Worm (Caenorhabditis elegans): ENCODE results near the gene C49F8.1.

The C49F8.1 gene

DNA sequence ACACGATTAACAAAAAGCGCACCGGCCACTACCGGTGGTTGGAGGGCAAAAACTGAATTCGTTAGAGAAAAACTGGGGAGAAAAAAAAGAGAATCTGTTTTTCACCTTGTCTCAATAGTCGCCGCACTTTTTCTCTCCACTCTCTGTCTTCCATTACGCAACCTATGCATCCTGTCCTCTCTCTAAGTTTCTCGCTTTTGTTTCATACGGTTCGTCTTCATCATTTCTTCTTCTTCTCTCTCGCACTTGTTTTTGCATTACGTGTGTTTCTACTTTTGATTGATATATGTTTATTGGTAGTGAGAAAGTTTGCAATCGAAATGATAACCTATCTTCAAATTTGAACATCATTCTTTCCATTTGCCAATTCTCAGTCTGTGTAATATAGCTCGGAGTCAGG, 44.2 kb downstream of the C49F8.1 start (continued):
- TF ChIP-seq efl-3 (GFP tag; optimal IDR thresholded peaks at IDR 0.05) (no peak), ceh-90 (tag; optimal IDR thresholded peaks at IDR 0.05) (no peak), Y116A8C.19 (tag; optimal IDR thresholded peaks at IDR 0.05; ENCODE audit: borderline replicate concordance) (no peak), lin-15B (tag; optimal IDR thresholded peaks at IDR 0.05) (no peak), ceh-82 (tag; optimal IDR thresholded peaks at IDR 0.05) (no peak), nhr-85 (tag) (peak; percentile 94), nhr-19 (GFP tag; conservative IDR thresholded peaks at IDR 0.05) (peak; percentile 55), pax-3 (tag; optimal IDR thresholded peaks at IDR 0.05) (no peak), nhr-11 (tag; optimal IDR thresholded peaks at IDR 0.05) (no peak), skn-1 (tag; optimal IDR thresholded peaks at IDR 0.05) (no peak), ceh-8 (GFP tag; optimal IDR thresholded peaks at IDR 0.05) (no peak), lin-13 (GFP tag; optimal IDR thresholded peaks at IDR 0.05) (peak; percentile 30), F16B12.6 (tag; optimal IDR thresholded peaks at IDR 0.05) (no peak), ets-5 (GFP tag; IDR thresholded peaks at IDR 0.05) (no peak), unc-98 (GFP tag; IDR thresholded peaks at IDR 0.05) (no peak), nhr-237 (tag; optimal IDR thresholded peaks at IDR 0.05) (no peak), lsy-2 (tag; optimal IDR thresholded peaks at IDR 0.05) (peak; percentile 25 to 59), sox-4 (tag; optimal IDR thresholded peaks at IDR 0.05) (no peak), vab-15 (tag; optimal IDR thresholded peaks at IDR 0.05) (peak; percentile 36), nhr-76 (tag; optimal IDR thresholded peaks at IDR 0.05) (no peak), alr-1 (tag; optimal IDR thresholded peaks at IDR 0.05; ENCODE audit: borderline replicate concordance) (no peak), unc-86 (tag; optimal IDR thresholded peaks at IDR 0.05) (no peak), unc-30 (tag; optimal IDR thresholded peaks at IDR 0.05) (no peak), fkh-4 (tag; optimal IDR thresholded peaks at IDR 0.05; ENCODE audit: borderline replicate concordance) (no peak), tbx-2 (tag; optimal IDR thresholded peaks at IDR 0.05) (peak; percentile 23), elt-2 (tag; optimal IDR thresholded peaks at IDR 0.05) (no peak), egl-27 (tag; optimal IDR thresholded peaks at IDR 0.05) (no peak), elt-3 (tag; optimal IDR thresholded peaks at IDR 0.05) (peak in 5 of 6 experiments; percentile 57 to 90 (median 77)), grh-1 (GFP tag; IDR thresholded peaks at IDR 0.05) (0 out of 2 replicates have a peak, but pooled peaks have one; percentile 14), hlh-17 (GFP tag; optimal IDR thresholded peaks at IDR 0.05; ENCODE audit: borderline replicate concordance) (no peak)

DNA sequence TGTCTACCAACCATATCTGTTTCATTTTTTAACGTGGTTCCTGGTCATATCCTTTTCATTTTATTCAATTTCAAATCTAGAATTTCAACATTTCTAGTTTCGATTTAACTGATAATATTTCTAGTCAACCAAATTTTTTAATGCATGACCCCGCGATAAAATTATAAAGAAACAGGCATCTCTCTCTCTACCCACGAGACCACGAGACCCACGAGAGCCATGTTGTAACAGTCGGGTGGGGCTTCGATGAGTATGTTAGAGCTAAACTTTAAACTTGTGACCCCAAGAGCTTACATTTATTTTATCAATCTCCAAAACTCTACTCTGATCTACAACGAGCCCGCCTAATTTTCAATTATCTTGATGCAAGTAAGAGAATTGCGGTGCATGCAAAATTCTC, 46.5 kb downstream of the C49F8.1 start:
- TF ChIP-seq hlh-4 (tag; optimal IDR thresholded peaks at IDR 0.05) (no peak), ces-1 (GFP tag; optimal IDR thresholded peaks at IDR 0.05) (no peak), jun-1 (tag; optimal IDR thresholded peaks at IDR 0.05) (no peak), unc-62 (GFP tag; optimal IDR thresholded peaks at IDR 0.05) (no peak), rnt-1 (tag; optimal IDR thresholded peaks at IDR 0.05) (peak; percentile 47), fkh-10 (GFP tag; optimal IDR thresholded peaks at IDR 0.05) (no peak), ceh-90 (tag; optimal IDR thresholded peaks at IDR 0.05) (no peak), lin-15B (tag; optimal IDR thresholded peaks at IDR 0.05) (no peak), mdl-1 (tag; optimal IDR thresholded peaks at IDR 0.05) (peak in 1 of 2 experiments; percentile 27), fkh-4 (tag; optimal IDR thresholded peaks at IDR 0.05; ENCODE audit: borderline replicate concordance) (no peak), hlh-17 (GFP tag; optimal IDR thresholded peaks at IDR 0.05; ENCODE audit: borderline replicate concordance) (no peak), mab-9 (GFP tag; IDR thresholded peaks at IDR 0.05) (no peak), alr-1 (tag; optimal IDR thresholded peaks at IDR 0.05; ENCODE audit: borderline replicate concordance) (no peak), tbx-2 (tag; optimal IDR thresholded peaks at IDR 0.05) (no peak), nhr-19 (GFP tag; conservative IDR thresholded peaks at IDR 0.05) (peak; percentile 43), ceh-63 (GFP tag; optimal IDR thresholded peaks at IDR 0.05) (no peak), dsc-1 (tag; optimal IDR thresholded peaks at IDR 0.05) (peak; percentile 5), efl-3 (GFP tag; optimal IDR thresholded peaks at IDR 0.05) (no peak), blmp-1 (tag; optimal IDR thresholded peaks at IDR 0.05) (no peak), nhr-71 (tag; optimal IDR thresholded peaks at IDR 0.05) (peak; percentile 54), nhr-237 (tag; optimal IDR thresholded peaks at IDR 0.05) (no peak), snu-23 (GFP tag; optimal IDR thresholded peaks at IDR 0.05) (peak; percentile 7), swsn-7 (tag; optimal IDR thresholded peaks at IDR 0.05) (no peak), egl-27 (tag; optimal IDR thresholded peaks at IDR 0.05) (no peak), egl-13 (tag; optimal IDR thresholded peaks at IDR 0.05) (no peak), unc-86 (tag; optimal IDR thresholded peaks at IDR 0.05) (no peak), ama-1 (optimal IDR thresholded peaks at IDR 0.05) (no peak), lir-3 (tag; optimal IDR thresholded peaks at IDR 0.05; ENCODE audit: poor library complexity) (no peak), grh-1 (GFP tag; IDR thresholded peaks at IDR 0.05) (no peak), irx-1 (tag; optimal IDR thresholded peaks at IDR 0.05) (no peak), nhr-84 (tag; optimal IDR thresholded peaks at IDR 0.05) (no peak), isw-1 (GFP tag; IDR thresholded peaks at IDR 0.05) (no peak), nhr-47 (tag; optimal IDR thresholded peaks at IDR 0.05) (no peak)

All from whole organism, L1 larva.